Fruit fly (Drosophila melanogaster): ENCODE measurements around the gene Dys.

Gene Dys

dm6 chr3R:19600335-19600734 is 139.4 kb downstream of the Dys start, which contains the start of gene CG7333:
CG7333 (plus strand) TSS chr3R:19600635.
- no peak for TF ChIP-seq CG32532 (GFP tag; IDR thresholded peaks at IDR 0.05)
- TF ChIP-seq CG30403 (GFP tag; optimal IDR thresholded peaks at IDR 0.05) = no peak
- TF ChIP-seq sisA (GFP tag; IDR thresholded peaks at IDR 0.05) = no peak
- TF ChIP-seq CG1832 (GFP tag; optimal IDR thresholded peaks at IDR 0.05) = no peak
- TF ChIP-seq aop (GFP tag; IDR thresholded peaks at IDR 0.05) = no peak
- no peak for TF ChIP-seq CG3726 (GFP tag; IDR thresholded peaks at IDR 0.05)
- TF ChIP-seq CG10209 (GFP tag; optimal IDR thresholded peaks at IDR 0.05) = no peak
- TF ChIP-seq seq (GFP tag; IDR thresholded peaks at IDR 0.05) = no peak
- no peak for TF ChIP-seq sug (tag; optimal IDR thresholded peaks at IDR 0.05)
- no peak for TF ChIP-seq gem (tag; optimal IDR thresholded peaks at IDR 0.05)
- no peak for TF ChIP-seq CG10462 (GFP tag; optimal IDR thresholded peaks at IDR 0.05)
- no peak for TF ChIP-seq CG6654 (GFP tag; optimal IDR thresholded peaks at IDR 0.05)
- no peak for TF ChIP-seq CG7745 (tag; optimal IDR thresholded peaks at IDR 0.05)
- TF ChIP-seq her (GFP tag; optimal IDR thresholded peaks at IDR 0.05) = no peak
- TF ChIP-seq gt (GFP tag; IDR thresholded peaks at IDR 0.05) = no peak
- TF ChIP-seq Asciz (GFP tag; optimal IDR thresholded peaks at IDR 0.05) = no peak
- no peak for TF ChIP-seq Hmr (GFP tag; optimal IDR thresholded peaks at IDR 0.05)
- no peak for TF ChIP-seq CG7839 (tag; optimal IDR thresholded peaks at IDR 0.05)

DNA sequence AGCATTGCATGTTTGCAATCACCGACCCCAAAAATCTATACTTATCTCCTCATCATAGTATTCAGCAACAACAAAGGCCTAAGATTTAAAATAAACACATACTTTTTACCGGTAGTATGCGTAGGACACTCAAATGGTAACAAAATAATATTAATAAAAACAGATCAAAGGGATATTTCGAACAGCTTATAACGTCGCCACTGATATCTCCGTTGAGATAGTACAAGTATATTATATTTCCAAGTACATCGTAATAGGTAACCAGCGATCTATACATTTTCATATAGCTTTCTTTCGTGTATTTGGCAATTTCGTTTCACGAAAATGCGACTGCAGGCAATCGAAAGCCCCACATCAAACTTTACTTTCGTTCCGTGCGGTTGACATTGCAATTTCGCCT is 142.1 kb downstream of the Dys start, which contains the start of gene CG7342:
TSS of gene CG7342 (plus strand) at position 380 of the 400 bp plus-strand sequence.
- TF ChIP-seq lbe (GFP tag; optimal IDR thresholded peaks at IDR 0.05) (peak; percentile 53), CG6654 (GFP tag; optimal IDR thresholded peaks at IDR 0.05) (no peak), tup (GFP tag; optimal IDR thresholded peaks at IDR 0.05) (no peak)

- TF ChIP-seq Nf-YA (GFP tag; IDR thresholded peaks at IDR 0.05) (0 out of 2 replicates have a peak, but pooled peaks have one; percentile 14), CG12299 (tag; optimal IDR thresholded peaks at IDR 0.05) (no peak)
These were observed 146.1 kb downstream of the Dys start, which contains the start of gene CG17751 for dm6 chr3R:19606954-19607353. CG17751 (plus strand) TSS chr3R:19607254.

dm6 chr3R:19609925-19610324 is 149.0 kb downstream of the Dys start, which contains the start of gene CG17752:
CG17752 (plus strand) TSS chr3R:19610225.
- TF ChIP-seq zfh2 (GFP tag; optimal IDR thresholded peaks at IDR 0.05) (no peak), ci (GFP tag; IDR thresholded peaks at IDR 0.05) (no peak), Drgx (GFP tag; IDR thresholded peaks at IDR 0.05) (no peak), Antp (GFP tag; optimal IDR thresholded peaks at IDR 0.05) (no peak), CG2678 (tag; optimal IDR thresholded peaks at IDR 0.05) (no peak), jigr1 (GFP tag; IDR thresholded peaks at IDR 0.05) (no peak), CG11247 (GFP tag; IDR thresholded peaks at IDR 0.05) (no peak), CG10274 (GFP tag; optimal IDR thresholded peaks at IDR 0.05) (no peak), Trl (optimal IDR thresholded peaks at IDR 0.05) (no peak), Trl (GFP tag; optimal IDR thresholded peaks at IDR 0.05) (no peak), CG12769 (tag; optimal IDR thresholded peaks at IDR 0.05) (no peak), maf-S (GFP tag; optimal IDR thresholded peaks at IDR 0.05) (no peak), B-H1 (GFP tag; IDR thresholded peaks at IDR 0.05) (no peak), chinmo (GFP tag; IDR thresholded peaks at IDR 0.05; ENCODE audit: partially characterized antibody) (no peak), Hmx (GFP tag; optimal IDR thresholded peaks at IDR 0.05) (no peak), CG8944 (GFP tag; optimal IDR thresholded peaks at IDR 0.05) (no peak), Xbp1 (GFP tag; optimal IDR thresholded peaks at IDR 0.05) (no peak), ap (GFP tag; IDR thresholded peaks at IDR 0.05) (no peak), CG1024 (GFP tag; IDR thresholded peaks at IDR 0.05) (no peak)
